Fruit fly (Drosophila melanogaster): ENCODE data around the gene fig.

fig gene

DNA sequence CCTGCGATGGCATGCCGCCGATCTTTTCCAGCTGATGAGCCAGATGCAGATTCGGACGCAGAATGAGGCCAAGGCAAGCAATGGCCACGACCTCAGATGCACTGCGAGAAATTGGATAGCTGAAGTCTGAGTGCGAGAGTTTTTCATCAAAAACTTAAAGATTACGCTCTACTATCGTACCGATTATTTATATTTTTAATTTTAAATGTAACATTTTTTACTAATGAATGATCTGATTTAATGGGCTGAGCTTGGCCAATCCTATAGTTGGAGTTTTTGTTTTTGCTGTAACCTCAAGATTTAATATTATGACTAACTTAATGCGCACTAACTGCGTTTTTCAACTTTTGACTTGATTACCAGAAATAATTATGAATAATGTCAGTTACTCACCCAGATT, 18.0 kb downstream of the fig start (continued):
- peak; percentile 52 for TF ChIP-seq acj6 (GFP tag; optimal IDR thresholded peaks at IDR 0.05)
- peak; percentile 42 for TF ChIP-seq CG10669 (GFP tag; optimal IDR thresholded peaks at IDR 0.05)
- no peak for TF ChIP-seq eg (GFP tag; IDR thresholded peaks at IDR 0.05)
- TF ChIP-seq Sox102F (GFP tag; optimal IDR thresholded peaks at IDR 0.05), result peak; percentile 37
- peak; percentile 75 for TF ChIP-seq Met (GFP tag; optimal IDR thresholded peaks at IDR 0.05)
- TF ChIP-seq lz (GFP tag; optimal IDR thresholded peaks at IDR 0.05), result peak; percentile 67
- TF ChIP-seq vri (GFP tag; optimal IDR thresholded peaks at IDR 0.05), result no peak
- TF ChIP-seq Gug (GFP tag; IDR thresholded peaks at IDR 0.05), result no peak
- peak; percentile 50 for TF ChIP-seq achi (GFP tag; optimal IDR thresholded peaks at IDR 0.05)
- TF ChIP-seq CG6854 (GFP tag; optimal IDR thresholded peaks at IDR 0.05), result no peak
- no peak for TF ChIP-seq CG11294 (GFP tag; IDR thresholded peaks at IDR 0.05)
- TF ChIP-seq Eip78C (GFP tag), result peak; percentile 91
- TF ChIP-seq esn (GFP tag; optimal IDR thresholded peaks at IDR 0.05), result peak; percentile 74
- TF ChIP-seq Hr4 (GFP tag; optimal IDR thresholded peaks at IDR 0.05), result peak; percentile 34
- TF ChIP-seq CG8119 (GFP tag; IDR thresholded peaks at IDR 0.05), result 0 out of 3 replicates have a peak, but pooled peaks have one; percentile 15
- no peak for TF ChIP-seq CG6276 (GFP tag; optimal IDR thresholded peaks at IDR 0.05)
- TF ChIP-seq CG8319 (GFP tag; optimal IDR thresholded peaks at IDR 0.05), result peak; percentile 51
- TF ChIP-seq spab (GFP tag; optimal IDR thresholded peaks at IDR 0.05), result peak; percentile 29
- peak; percentile 75 for TF ChIP-seq topi (GFP tag; optimal IDR thresholded peaks at IDR 0.05)
- TF ChIP-seq CG11902 (GFP tag; optimal IDR thresholded peaks at IDR 0.05), result peak; percentile 41
- TF ChIP-seq CG6808 (GFP tag; optimal IDR thresholded peaks at IDR 0.05), result peak; percentile 38
- TF ChIP-seq CG32006 (GFP tag; optimal IDR thresholded peaks at IDR 0.05), result peak; percentile 55
- TF ChIP-seq CG34406 (GFP tag; optimal IDR thresholded peaks at IDR 0.05), result peak; percentile 43
- TF ChIP-seq fd59A (GFP tag; optimal IDR thresholded peaks at IDR 0.05), result no peak
- TF ChIP-seq fkh (GFP tag; optimal IDR thresholded peaks at IDR 0.05), result no peak
- no peak for TF ChIP-seq dac (GFP tag; optimal IDR thresholded peaks at IDR 0.05)
- peak; percentile 39 for TF ChIP-seq CG6792 (GFP tag; optimal IDR thresholded peaks at IDR 0.05)
- TF ChIP-seq CG1621 (tag; optimal IDR thresholded peaks at IDR 0.05), result no peak
- TF ChIP-seq pdm3 (GFP tag; optimal IDR thresholded peaks at IDR 0.05), result peak; percentile 38
- TF ChIP-seq Sox14 (GFP tag; optimal IDR thresholded peaks at IDR 0.05), result no peak

DNA sequence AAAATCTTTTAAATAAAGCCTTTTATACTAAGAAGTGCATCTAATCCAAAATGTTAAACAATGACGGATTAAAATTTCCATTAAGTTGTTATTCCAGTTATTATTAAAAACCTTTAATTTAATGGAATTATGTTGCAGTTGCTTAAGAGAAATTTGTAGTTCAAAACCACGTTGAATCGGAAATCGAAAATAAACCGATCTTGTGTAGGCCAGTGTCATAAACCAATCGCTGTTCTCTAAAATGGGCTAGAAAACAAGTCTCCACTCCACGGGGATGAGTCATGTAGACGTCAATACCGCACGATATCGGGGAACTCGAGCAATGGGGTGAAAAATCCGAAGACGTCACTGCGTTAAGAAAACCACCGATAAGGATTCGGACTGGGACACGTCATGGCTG, 18.7 kb downstream of the fig start:
- no peak for TF ChIP-seq fkh (GFP tag; optimal IDR thresholded peaks at IDR 0.05)
- TF ChIP-seq Ets21C (GFP tag; optimal IDR thresholded peaks at IDR 0.05), result no peak
- TF ChIP-seq CG6163 (GFP tag; IDR thresholded peaks at IDR 0.05), result 0 out of 3 replicates have a peak, but pooled peaks have one; percentile 20
- TF ChIP-seq svp (GFP tag), result peak; percentile 43
- peak; percentile 1 for TF ChIP-seq CG10669 (GFP tag; optimal IDR thresholded peaks at IDR 0.05)
- TF ChIP-seq CG34406 (GFP tag; optimal IDR thresholded peaks at IDR 0.05), result no peak
- no peak for TF ChIP-seq OdsH (GFP tag; optimal IDR thresholded peaks at IDR 0.05)
- TF ChIP-seq Eip78C (GFP tag), result peak; percentile 44
- no peak for TF ChIP-seq Hr38 (GFP tag; optimal IDR thresholded peaks at IDR 0.05)

DNA sequence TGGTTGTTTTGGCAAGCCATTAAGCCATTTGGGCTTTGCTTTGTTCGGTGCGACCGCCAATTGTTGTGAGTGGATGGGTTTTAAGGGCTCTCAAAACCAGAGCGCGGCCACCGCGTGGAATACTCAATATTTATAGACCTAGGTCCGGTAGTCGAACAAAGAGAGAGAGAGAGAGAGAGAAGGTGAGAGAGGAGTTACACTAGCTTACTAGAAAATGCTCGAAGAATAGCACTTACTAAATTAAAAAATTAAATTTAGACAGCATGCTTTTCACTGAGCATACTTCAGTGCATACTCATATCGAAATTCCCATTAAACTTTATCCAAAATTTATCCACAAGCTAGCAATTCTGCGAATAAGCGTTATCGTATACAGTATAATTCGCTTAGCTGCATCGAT, 20.2 kb downstream of the fig start:
- no peak for TF ChIP-seq Sox15 (GFP tag; optimal IDR thresholded peaks at IDR 0.05)
- no peak for TF ChIP-seq CG10631 (GFP tag; optimal IDR thresholded peaks at IDR 0.05)
- peak; percentile 2 for TF ChIP-seq CG3032 (tag; optimal IDR thresholded peaks at IDR 0.05)
- TF ChIP-seq Met (GFP tag; optimal IDR thresholded peaks at IDR 0.05), result no peak
- no peak for TF ChIP-seq Blimp-1 (GFP tag; optimal IDR thresholded peaks at IDR 0.05)
- TF ChIP-seq Lpt (GFP tag; optimal IDR thresholded peaks at IDR 0.05), result no peak
- TF ChIP-seq Smox (GFP tag; optimal IDR thresholded peaks at IDR 0.05), result no peak
- no peak for TF ChIP-seq salr (GFP tag; optimal IDR thresholded peaks at IDR 0.05)
- no peak for TF ChIP-seq CG34406 (GFP tag; optimal IDR thresholded peaks at IDR 0.05)
- no peak for TF ChIP-seq svp (GFP tag)
- no peak for TF ChIP-seq Ets96B (tag; optimal IDR thresholded peaks at IDR 0.05)
- TF ChIP-seq CG3919 (GFP tag; optimal IDR thresholded peaks at IDR 0.05), result peak; percentile 17
- peak; percentile 22 for TF ChIP-seq OdsH (GFP tag; optimal IDR thresholded peaks at IDR 0.05)
- no peak for TF ChIP-seq Eip93F (GFP tag; optimal IDR thresholded peaks at IDR 0.05)
- TF ChIP-seq esn (GFP tag; optimal IDR thresholded peaks at IDR 0.05), result no peak
- TF ChIP-seq CG6808 (GFP tag; optimal IDR thresholded peaks at IDR 0.05), result peak; percentile 9

Data from whole organism, prepupa.